Fruit fly (Drosophila melanogaster): ENCODE results near the gene CG14926.

The CG14926 gene

dm6 chr2L:11331668-11332262, 11.4 kb downstream of the CG14926 start (continued):
- TF ChIP-seq Poxn (GFP tag; IDR thresholded peaks at IDR 0.05) (no peak), stc (GFP tag; IDR thresholded peaks at IDR 0.05) (no peak; the same call in 1 of the 2 replicates), run (tag; optimal IDR thresholded peaks at IDR 0.05) (no peak), MBD-R2 (GFP tag; IDR thresholded peaks at IDR 0.05) (no peak), gsb (GFP tag; IDR thresholded peaks at IDR 0.05) (no peak), CG34376 (GFP tag; optimal IDR thresholded peaks at IDR 0.05) (no peak), unpg (GFP tag; optimal IDR thresholded peaks at IDR 0.05) (peak; percentile 76), CG16779 (GFP tag; IDR thresholded peaks at IDR 0.05) (no peak), CG32772 (GFP tag; IDR thresholded peaks at IDR 0.05) (no peak), CG11456 (GFP tag; IDR thresholded peaks at IDR 0.05) (no peak), gt (GFP tag; IDR thresholded peaks at IDR 0.05) (no peak), Rfx (GFP tag; IDR thresholded peaks at IDR 0.05) (peak; percentile 36; the same call in 1 of the 2 replicates), CG17359 (tag; optimal IDR thresholded peaks at IDR 0.05) (peak; percentile 57), Gug (GFP tag; IDR thresholded peaks at IDR 0.05) (no peak), Atf3 (GFP tag; optimal IDR thresholded peaks at IDR 0.05) (peak; percentile 4), Doc2 (GFP tag; IDR thresholded peaks at IDR 0.05) (no peak), ac (GFP tag; optimal IDR thresholded peaks at IDR 0.05) (no peak), fd96Cb (tag; optimal IDR thresholded peaks at IDR 0.05) (peak; percentile 51), D19B (GFP tag; optimal IDR thresholded peaks at IDR 0.05) (no peak), rib (GFP tag; IDR thresholded peaks at IDR 0.05) (no peak), Hr51 (GFP tag; optimal IDR thresholded peaks at IDR 0.05) (peak in 1 of 2 experiments; percentile 47), phol (tag; optimal IDR thresholded peaks at IDR 0.05) (peak; percentile 70), B-H1 (GFP tag; IDR thresholded peaks at IDR 0.05) (0 out of 3 replicates have a peak, but pooled peaks have one; percentile 21), CG1529 (GFP tag; optimal IDR thresholded peaks at IDR 0.05) (peak; percentile 11), hbn (GFP tag; IDR thresholded peaks at IDR 0.05; ENCODE audit: partially characterized antibody) (no peak), crol (GFP tag; IDR thresholded peaks at IDR 0.05) (peak; percentile 73; the same call in 1 of the 2 replicates), jumu (GFP tag; optimal IDR thresholded peaks at IDR 0.05) (peak; percentile 3), bbx (GFP tag; IDR thresholded peaks at IDR 0.05; ENCODE audit: partially characterized antibody) (no peak), luna (GFP tag; optimal IDR thresholded peaks at IDR 0.05) (no peak), CG42726 (GFP tag; IDR thresholded peaks at IDR 0.05; ENCODE audit: partially characterized antibody) (no peak), twi (tag; optimal IDR thresholded peaks at IDR 0.05) (no peak), Dbx (GFP tag; IDR thresholded peaks at IDR 0.05) (no peak), lbe (GFP tag; optimal IDR thresholded peaks at IDR 0.05) (no peak), CG13894 (tag; optimal IDR thresholded peaks at IDR 0.05) (no peak), CG16815 (GFP tag; optimal IDR thresholded peaks at IDR 0.05) (no peak), CG3726 (GFP tag; IDR thresholded peaks at IDR 0.05) (no peak), Bgb (GFP tag; IDR thresholded peaks at IDR 0.05; ENCODE audit: partially characterized antibody) (no peak), CG8944 (GFP tag; optimal IDR thresholded peaks at IDR 0.05) (peak; percentile 38), E2f2 (GFP tag; IDR thresholded peaks at IDR 0.05) (peak; percentile 29; the same call in 1 of the 2 replicates), sqz (GFP tag; optimal IDR thresholded peaks at IDR 0.05) (peak; percentile 16), Scr (GFP tag; IDR thresholded peaks at IDR 0.05; ENCODE audit: partially characterized antibody) (no peak), chinmo (GFP tag; IDR thresholded peaks at IDR 0.05; ENCODE audit: partially characterized antibody) (no peak), fd3F (GFP tag; optimal IDR thresholded peaks at IDR 0.05) (no peak), p53 (GFP tag; optimal IDR thresholded peaks at IDR 0.05) (no peak), Nf-YB (GFP tag; optimal IDR thresholded peaks at IDR 0.05) (peak; percentile 20), fu2 (GFP tag; optimal IDR thresholded peaks at IDR 0.05) (no peak), CG7786 (GFP tag; optimal IDR thresholded peaks at IDR 0.05) (peak; percentile 3), hth (optimal IDR thresholded peaks at IDR 0.05) (no peak), CG15011 (GFP tag; optimal IDR thresholded peaks at IDR 0.05) (no peak), CG17186 (GFP tag; optimal IDR thresholded peaks at IDR 0.05) (no peak), CG3065 (GFP tag; optimal IDR thresholded peaks at IDR 0.05) (no peak)
